Worm (Caenorhabditis elegans) whole organism, young adult: Measurements from ENCODE around the gene mdf-1.

Source experiments
- C06A6.2 ChIP-seq: fragments of 200-800 bp; sonication (Bioruptor generic); conservative IDR thresholded peaks from 2 replicates; pipeline ENCODE4 v1.3.6; 2022; ENCODE audit warnings: missing genetic modification characterization, missing compliant biosample characterization
- C17E4.6 ChIP-seq: fragments of 200-800 bp; sonication (Bioruptor generic); IDR thresholded peaks from 2 replicates; pipeline ENCODE4 v1.3.6; 2022; ENCODE audit warnings: missing genetic modification reagents, missing genetic modification characterization, missing compliant biosample characterization
- F23B12.7 ChIP-seq: sonication (generic microtip); optimal IDR thresholded peaks from 2 replicates; lab custom pipeline; 2017; ENCODE audit warnings: missing genetic modification characterization, mild to moderate bottlenecking, missing compliant biosample characterization, antibody characterized with exemption, moderate library complexity; ENCODE audit not compliant: insufficient read depth
- F39B2.1 ChIP-seq: fragments of 200-800 bp; sonication (Bioruptor generic); IDR thresholded peaks from 2 replicates; pipeline ENCODE4 v1.3.6; 2022; ENCODE audit warnings: missing genetic modification reagents, missing genetic modification characterization, missing compliant biosample characterization
- F55B11.4 ChIP-seq: sonication (generic microtip); optimal IDR thresholded peaks from 2 replicates; lab custom pipeline; 2016; ENCODE audit warnings: missing compliant biosample characterization, missing genetic modification characterization, borderline replicate concordance; ENCODE audit not compliant: insufficient read depth
- F57C9.4 ChIP-seq: sonication (generic microtip); optimal IDR thresholded peaks from 2 replicates; lab custom pipeline; 2017; ENCODE audit warnings: mild to moderate bottlenecking, missing genetic modification characterization, missing compliant biosample characterization
- ama-1 ChIP-seq, 3 experiments: fragments of 150-350 bp in 1 of 3; sonication (generic microtip) in 2 of 3; optimal IDR thresholded peaks; 2 replicates each; lab custom pipeline; 2014 to 2018; ENCODE audit warnings: missing biosample characterization in 2 of 3, missing genetic modification characterization in 2 of 3, missing genetic modification reagents in 2 of 3
- aptf-3 ChIP-seq: fragments of 200-800 bp; sonication (Bioruptor generic); IDR thresholded peaks from 2 replicates; pipeline ENCODE4 v1.3.6; 2022; ENCODE audit warnings: missing genetic modification characterization, missing compliant biosample characterization
- athp-1 ChIP-seq: sonication (generic microtip); optimal IDR thresholded peaks from 2 replicates; lab custom pipeline; 2017; ENCODE audit warnings: mild to moderate bottlenecking, missing genetic modification characterization, missing compliant biosample characterization
- attf-6 ChIP-seq: fragments of 200-800 bp; sonication (Bioruptor generic); IDR thresholded peaks from 2 replicates; pipeline ENCODE4 v1.3.6; 2022; ENCODE audit warnings: missing genetic modification reagents, missing genetic modification characterization, missing compliant biosample characterization
- ccch-3 ChIP-seq: fragments of 200-800 bp; sonication (Bioruptor generic); optimal IDR thresholded peaks from 2 replicates; lab custom pipeline; 2018; ENCODE audit warnings: mild to moderate bottlenecking, missing genetic modification characterization, missing compliant biosample characterization
- cebp-2 ChIP-seq: fragments of 200-800 bp; sonication (Bioruptor generic); IDR thresholded peaks from 2 replicates; pipeline ENCODE4 v1.3.6; 2022; ENCODE audit warnings: missing genetic modification characterization, missing compliant biosample characterization
- ceh-100 ChIP-seq: fragments of 200-800 bp; sonication (Bioruptor generic); IDR thresholded peaks from 2 replicates; pipeline ENCODE4 v1.3.6; 2022; ENCODE audit warnings: missing genetic modification reagents, missing genetic modification characterization, missing compliant biosample characterization
- ceh-27 ChIP-seq: fragments of 200-800 bp; sonication (Bioruptor generic); optimal IDR thresholded peaks from 2 replicates; lab custom pipeline; 2018; ENCODE audit warnings: mild to moderate bottlenecking, missing genetic modification characterization, moderate library complexity, missing compliant biosample characterization
- ceh-40 ChIP-seq: fragments of 200-800 bp; sonication (Bioruptor generic); IDR thresholded peaks from 2 replicates; pipeline ENCODE4 v1.3.6; 2022; ENCODE audit warnings: missing genetic modification characterization, missing compliant biosample characterization
- ceh-58 ChIP-seq: fragments of 200-800 bp; sonication (Bioruptor generic); IDR thresholded peaks from 2 replicates; pipeline ENCODE4 v1.3.6; 2022; ENCODE audit warnings: missing genetic modification characterization, missing compliant biosample characterization
- ceh-91 ChIP-seq: fragments of 200-800 bp; sonication (Bioruptor generic); IDR thresholded peaks from 2 replicates; pipeline ENCODE4 v1.3.6; 2022; ENCODE audit warnings: missing genetic modification reagents, missing genetic modification characterization, missing compliant biosample characterization
- efl-1 ChIP-seq: fragments of 150-350 bp; optimal IDR thresholded peaks from 2 replicates; lab custom pipeline; 2014; ENCODE audit warnings: missing biosample characterization, missing genetic modification reagents, missing genetic modification characterization
- egl-18 ChIP-seq: fragments of 200-800 bp; sonication (Bioruptor generic); IDR thresholded peaks from 2 replicates; pipeline ENCODE4 v1.3.6; 2022; ENCODE audit warnings: missing genetic modification reagents, missing genetic modification characterization, missing compliant biosample characterization
- ets-4 ChIP-seq: fragments of 200-800 bp; sonication (Bioruptor generic); optimal IDR thresholded peaks from 2 replicates; lab custom pipeline; 2018; ENCODE audit warnings: mild to moderate bottlenecking, missing genetic modification characterization, missing compliant biosample characterization
- fkh-3 ChIP-seq: sonication (generic microtip); optimal IDR thresholded peaks from 2 replicates; lab custom pipeline; 2016; ENCODE audit warnings: mild to moderate bottlenecking, missing genetic modification characterization, missing compliant biosample characterization
- him-1 ChIP-seq: sonication (generic microtip); optimal IDR thresholded peaks from 2 replicates; lab custom pipeline; 2016; ENCODE audit warnings: missing genotype, missing genetic modification reagents, missing genetic modification characterization, missing compliant biosample characterization
- hmg-1.2 ChIP-seq: fragments of 200-800 bp; sonication (Bioruptor generic); IDR thresholded peaks from 2 replicates; pipeline ENCODE4 v1.3.6; 2022; ENCODE audit warnings: missing genetic modification reagents, missing genetic modification characterization, missing compliant biosample characterization
- hmg-20 ChIP-seq: fragments of 200-800 bp; sonication (Bioruptor generic); IDR thresholded peaks from 2 replicates; pipeline ENCODE4 v1.3.6; 2022; ENCODE audit warnings: missing genetic modification reagents, missing genetic modification characterization, missing compliant biosample characterization
- lag-1 ChIP-seq: fragments of 200-800 bp; sonication (Bioruptor generic); IDR thresholded peaks from 2 replicates; pipeline ENCODE4 v1.3.6; 2022; ENCODE audit warnings: missing genetic modification reagents, missing genetic modification characterization, missing compliant biosample characterization
- let-607 ChIP-seq, 2 experiments: fragments of 200-800 bp in 1 of 2; sonication (Bioruptor generic) in 1 of 2; sonication (generic microtip) in 1 of 2; optimal IDR thresholded peaks; 2 replicates each; lab custom pipeline; 2016 to 2018; ENCODE audit warnings: mild to moderate bottlenecking in 2 of 2, missing compliant biosample characterization in 2 of 2, missing genetic modification characterization in 2 of 2, moderate library complexity in 2 of 2, missing genotype in 1 of 2
- lin-26 ChIP-seq: fragments of 200-800 bp; sonication (Bioruptor generic); IDR thresholded peaks from 2 replicates; pipeline ENCODE4 v1.3.6; 2022; ENCODE audit warnings: missing genetic modification reagents, missing genetic modification characterization, missing compliant biosample characterization
- lin-35 ChIP-seq, 3 experiments: fragments of 150-350 bp in 2 of 3; sonication (generic microtip) in 1 of 3; optimal IDR thresholded peaks; 2 replicates each; lab custom pipeline; 2014 to 2018; ENCODE audit warnings: missing biosample characterization in 3 of 3, missing genetic modification characterization in 3 of 3, missing genetic modification reagents in 3 of 3
- lin-40 ChIP-seq: sonication (generic microtip); optimal IDR thresholded peaks from 2 replicates; lab custom pipeline; 2016; ENCODE audit warnings: missing genetic modification characterization, mild to moderate bottlenecking, missing compliant biosample characterization, missing genotype, missing genetic modification reagents
- lin-54 ChIP-seq: fragments of 200-800 bp; sonication (Bioruptor generic); optimal IDR thresholded peaks from 2 replicates; lab custom pipeline; 2018; ENCODE audit warnings: mild to moderate bottlenecking, missing genetic modification characterization, missing compliant biosample characterization
- madf-8 ChIP-seq: fragments of 200-800 bp; sonication (Bioruptor generic); conservative IDR thresholded peaks from 2 replicates; pipeline ENCODE4 v1.3.6; 2022; ENCODE audit warnings: missing genetic modification reagents, missing genetic modification characterization, missing compliant biosample characterization
- mel-28 ChIP-seq: sonication (generic microtip); optimal IDR thresholded peaks from 2 replicates; lab custom pipeline; 2016; ENCODE audit warnings: borderline replicate concordance, mild to moderate bottlenecking, missing genetic modification characterization, missing compliant biosample characterization
- mes-4 ChIP-seq: sonication (generic microtip); optimal IDR thresholded peaks from 2 replicates; lab custom pipeline; 2016; ENCODE audit warnings: missing genotype, missing genetic modification characterization, missing compliant biosample characterization
- nfya-1 ChIP-seq: sonication (generic microtip); optimal IDR thresholded peaks from 2 replicates; lab custom pipeline; 2017; ENCODE audit warnings: antibody characterized with exemption, missing compliant biosample characterization, missing genetic modification characterization, borderline replicate concordance; ENCODE audit not compliant: insufficient read depth
- nfyb-1 ChIP-seq: fragments of 200-800 bp; sonication (Bioruptor generic); IDR thresholded peaks from 2 replicates; pipeline ENCODE4 v1.3.6; 2022; ENCODE audit warnings: missing genetic modification reagents, missing genetic modification characterization, missing compliant biosample characterization
- nhr-179 ChIP-seq: sonication (generic microtip); optimal IDR thresholded peaks from 2 replicates; lab custom pipeline; 2016; ENCODE audit warnings: mild to moderate bottlenecking, missing genetic modification characterization, missing compliant biosample characterization
- nhr-80 ChIP-seq: sonication (generic microtip); optimal IDR thresholded peaks from 2 replicates; lab custom pipeline; 2016; ENCODE audit warnings: missing genetic modification characterization, missing compliant biosample characterization
- pha-4 ChIP-seq: fragments of 150-350 bp; sonication (generic microtip); optimal IDR thresholded peaks from 2 replicates; lab custom pipeline; 2014; ENCODE audit warnings: missing biosample characterization, missing genetic modification reagents, missing genetic modification characterization
- sdz-38 ChIP-seq: sonication (generic microtip); optimal IDR thresholded peaks from 2 replicates; lab custom pipeline; 2016; ENCODE audit warnings: missing genotype, missing genetic modification characterization, missing compliant biosample characterization
- snpc-1.1 ChIP-seq: sonication (generic microtip); optimal IDR thresholded peaks from 2 replicates; lab custom pipeline; 2017; ENCODE audit warnings: missing genetic modification characterization, mild to moderate bottlenecking, missing compliant biosample characterization, antibody characterized with exemption, moderate library complexity, missing genotype, missing genetic modification reagents; ENCODE audit not compliant: insufficient read depth
- snpc-3.4 ChIP-seq: sonication (generic microtip); optimal IDR thresholded peaks from 2 replicates; lab custom pipeline; 2017; ENCODE audit warnings: missing genetic modification characterization, mild to moderate bottlenecking, missing compliant biosample characterization, antibody characterized with exemption, moderate library complexity, missing genotype, missing genetic modification reagents
- sptf-2 ChIP-seq: fragments of 200-800 bp; sonication (Bioruptor generic); optimal IDR thresholded peaks from 2 replicates; lab custom pipeline; 2018; ENCODE audit warnings: mild to moderate bottlenecking, missing genetic modification characterization, missing compliant biosample characterization
- zfh-2 ChIP-seq: fragments of 200-800 bp; sonication (Bioruptor generic); conservative IDR thresholded peaks from 2 replicates; pipeline ENCODE4 v1.3.6; 2022; ENCODE audit warnings: missing genetic modification reagents, missing genetic modification characterization, missing compliant biosample characterization
- zim-3 ChIP-seq: sonication (generic microtip); optimal IDR thresholded peaks from 2 replicates; lab custom pipeline; 2017; ENCODE audit warnings: mild to moderate bottlenecking, missing genetic modification characterization, moderate library complexity, missing compliant biosample characterization
- ztf-25 ChIP-seq: fragments of 200-800 bp; sonication (Bioruptor generic); IDR thresholded peaks from 2 replicates; pipeline ENCODE4 v1.3.6; 2022; ENCODE audit warnings: missing genetic modification reagents, missing genetic modification characterization, missing compliant biosample characterization
- ztf-26 ChIP-seq: sonication (generic microtip); optimal IDR thresholded peaks from 2 replicates; lab custom pipeline; 2017; ENCODE audit warnings: missing genetic modification characterization, missing compliant biosample characterization

Gene mdf-1

ce11 chrV:9549459-9549858 lies 5.4 kb upstream of the mdf-1 start, which contains the start of gene nstp-10 (continued):
- TF ChIP-seq nfya-1 (tag; lab: Kevin White, UChicago) (no peak), let-607 (tag; optimal IDR thresholded peaks at IDR 0.05; lab: Kevin White, UChicago) (no peak), C17E4.6 (GFP tag; lab: Robert Waterston, UW) (peak; percentile 83), F55B11.4 (tag; lab: Kevin White, UChicago) (no peak), ztf-25 (0 out of 2 replicates have a peak, but pooled peaks have one; percentile 75), pha-4 (no peak), efl-1 (GFP tag; lab: Kevin White, UChicago) (peak; percentile 88), lin-26 (GFP tag; lab: Robert Waterston, UW) (peak; percentile 72; the same call in 1 of the 2 replicates), nhr-80 (no peak), F39B2.1 (GFP tag; lab: Robert Waterston, UW) (peak; percentile 25; the same call in 1 of the 2 replicates)

DNA sequence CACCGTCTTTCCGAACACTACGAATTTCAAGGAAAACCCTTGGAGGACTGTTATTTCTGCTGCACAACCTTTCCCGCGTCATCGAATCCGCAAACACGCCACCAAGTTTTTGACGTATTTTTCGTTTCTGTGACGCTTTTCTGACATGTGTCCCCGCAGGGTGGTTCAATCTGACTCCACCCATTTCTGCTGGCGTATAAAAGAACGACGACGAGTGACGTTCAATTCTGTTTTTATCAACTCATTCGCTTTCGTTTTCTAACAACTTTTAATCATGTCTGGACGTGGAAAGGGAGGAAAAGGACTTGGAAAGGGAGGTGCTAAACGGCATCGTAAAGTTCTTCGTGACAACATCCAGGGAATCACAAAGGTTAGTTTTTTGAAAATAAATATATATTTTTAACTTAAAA lies 2.8 kb upstream of the mdf-1 start, which contains the start of gene his-37:
his-37 (plus strand) TSS at position 246 of the 410 bp plus-strand sequence.
- TF ChIP-seq hmg-1.2 (GFP tag; lab: Robert Waterston, UW) (peak; percentile 69), ztf-26 (tag; lab: Kevin White, UChicago) (peak; percentile 98), hmg-20 (GFP tag; lab: Robert Waterston, UW) (peak; percentile 71; the same call in 1 of the 2 replicates), lin-40 (tag; lab: Kevin White, UChicago) (peak; percentile 99), ceh-100 (peak; percentile 76), lag-1 (GFP tag; lab: Robert Waterston, UW) (no peak), snpc-3.4 (peak; percentile 21), athp-1 (tag; lab: Kevin White, UChicago) (peak; percentile 59), ama-1 (optimal IDR thresholded peaks at IDR 0.05; lab: Kevin White, UChicago) (peak; percentile 70), ama-1 (GFP tag; optimal IDR thresholded peaks at IDR 0.05; lab: Kevin White, UChicago) (no peak), sdz-38 (tag; lab: Kevin White, UChicago) (no peak), attf-6 (GFP tag; lab: Robert Waterston, UW) (no peak), zim-3 (no peak), fkh-3 (tag; lab: Kevin White, UChicago) (no peak), nhr-80 (peak; percentile 99), ztf-25 (0 out of 2 replicates have a peak, but pooled peaks have one; percentile 43), cebp-2 (GFP tag; lab: Robert Waterston, UW) (peak; percentile 88; the same call in 1 of the 2 replicates), ceh-91 (GFP tag; lab: Robert Waterston, UW) (no peak), egl-18 (peak; percentile 96), aptf-3 (GFP tag; lab: Robert Waterston, UW) (no peak), C06A6.2 (GFP tag; lab: Robert Waterston, UW) (peak; percentile 96), him-1 (no peak), nhr-179 (tag; lab: Kevin White, UChicago) (no peak), ccch-3 (GFP tag; lab: Kevin White, UChicago) (no peak), F23B12.7 (tag; lab: Kevin White, UChicago) (peak; percentile 94), zfh-2 (peak; percentile 96), lin-35 (GFP tag; optimal IDR thresholded peaks at IDR 0.05; lab: Kevin White, UChicago) (peak in 2 of 3 experiments; percentile 71 to 95), mel-28 (tag; lab: Kevin White, UChicago) (no peak), ceh-27 (GFP tag; lab: Kevin White, UChicago) (peak; percentile 99), nfyb-1 (GFP tag; lab: Robert Waterston, UW) (peak; percentile 97), lin-54 (peak; percentile 94), sptf-2 (GFP tag; lab: Kevin White, UChicago) (no peak), mes-4 (no peak), F57C9.4 (tag; lab: Kevin White, UChicago) (peak; percentile 64), ets-4 (peak; percentile 98), ceh-40 (GFP tag; lab: Robert Waterston, UW) (no peak), F55B11.4 (tag; lab: Kevin White, UChicago) (no peak), madf-8 (GFP tag; lab: Robert Waterston, UW) (no peak), ceh-58 (GFP tag; lab: Robert Waterston, UW) (no peak), snpc-1.1 (tag; lab: Kevin White, UChicago) (no peak)
